Fruit fly (Drosophila melanogaster) whole organism, wandering third instar larva: ENCODE results near the gene CG8668.

Source experiments
- CG9705 ChIP-seq: fragments of 200-800 bp; sonication (Bioruptor generic); optimal IDR thresholded peaks from 2 replicates; lab custom pipeline; 2018; ENCODE audit warnings: missing biosample characterization, mild to moderate bottlenecking, missing genetic modification characterization
- CrebA ChIP-seq: fragments of 200-800 bp; sonication (Bioruptor generic); optimal IDR thresholded peaks from 2 replicates; lab custom pipeline; 2016; ENCODE audit warnings: missing biosample characterization, mild to moderate bottlenecking, missing genetic modification characterization, borderline replicate concordance
- Dfd ChIP-seq: fragments of >200 bp; optimal IDR thresholded peaks from 2 replicates; lab custom pipeline; 2017; ENCODE audit warnings: missing biosample characterization, missing genetic modification characterization
- Dif ChIP-seq: fragments of 200-275, 200-300 bp; sonication (Bioruptor generic); optimal IDR thresholded peaks from 2 replicates; lab custom pipeline; 2018; ENCODE audit warnings: missing biosample characterization, missing genetic modification characterization; ENCODE audit not compliant: partially characterized antibody
- GATAd ChIP-seq: sonication (Bioruptor generic); optimal IDR thresholded peaks from 2 replicates; lab custom pipeline; 2016; ENCODE audit warnings: missing biosample characterization, missing genetic modification characterization
- HLH106 ChIP-seq: fragments of 200-800 bp; optimal IDR thresholded peaks from 3 replicates; lab custom pipeline; 2019; ENCODE audit warnings: missing biosample characterization, mild to moderate bottlenecking, missing genetic modification characterization, moderate library complexity
- Hnf4 ChIP-seq: fragments of 200-800 bp; sonication (Bioruptor generic); optimal IDR thresholded peaks from 2 replicates; lab custom pipeline; 2016; ENCODE audit warnings: missing biosample characterization, mild to moderate bottlenecking, missing genetic modification characterization
- Hr78 ChIP-seq: fragments of >200 bp; optimal IDR thresholded peaks from 2 replicates; lab custom pipeline; 2017; ENCODE audit warnings: missing biosample characterization, missing genetic modification characterization
- Jra ChIP-seq: sonication (Bioruptor generic); optimal IDR thresholded peaks from 2 replicates; lab custom pipeline; 2016; ENCODE audit warnings: missing biosample characterization, missing genetic modification characterization
- Mio ChIP-seq: sonication (Bioruptor generic); optimal IDR thresholded peaks from 2 replicates; lab custom pipeline; 2016; ENCODE audit warnings: missing biosample characterization, missing genetic modification characterization
- Myc ChIP-seq: fragments of >200 bp; optimal IDR thresholded peaks from 2 replicates; lab custom pipeline; 2017
- OdsH ChIP-seq: fragments of 200-800 bp; sonication (Bioruptor generic); optimal IDR thresholded peaks from 2 replicates; lab custom pipeline; 2016; ENCODE audit warnings: missing biosample characterization, mild to moderate bottlenecking, missing genetic modification characterization
- Rel ChIP-seq, 2 experiments: fragments of 200-800 bp; sonication (Bioruptor generic) in 1 of 2; optimal IDR thresholded peaks; 2 replicates in 1 of 2; 3 replicates in 1 of 2; lab custom pipeline; 2016 to 2019; ENCODE audit warnings: mild to moderate bottlenecking in 2 of 2, missing biosample characterization in 2 of 2, missing genetic modification characterization in 2 of 2, moderate library complexity in 1 of 2
- Sp1 ChIP-seq: fragments of 200-800 bp; sonication (Bioruptor generic); optimal IDR thresholded peaks from 3 replicates; lab custom pipeline; 2019; ENCODE audit warnings: missing biosample characterization, mild to moderate bottlenecking, missing genetic modification characterization, moderate library complexity
- Vsx2 ChIP-seq: fragments of 200-300, 225-300 bp; sonication (Bioruptor generic); optimal IDR thresholded peaks from 2 replicates; lab custom pipeline; 2018; ENCODE audit warnings: missing biosample characterization, missing genetic modification characterization; ENCODE audit not compliant: partially characterized antibody
- br ChIP-seq: fragments of 200-800 bp; sonication (Bioruptor generic); optimal IDR thresholded peaks from 2 replicates; lab custom pipeline; 2016; ENCODE audit warnings: missing biosample characterization, missing genetic modification characterization
- dl ChIP-seq, 2 experiments: fragments of 175-275, 200-275 bp in 1 of 2; fragments of 200-275 bp in 1 of 2; sonication (Bioruptor generic); optimal IDR thresholded peaks; lab custom pipeline; 2018; ENCODE audit warnings: mild to moderate bottlenecking in 2 of 2, missing biosample characterization in 2 of 2, missing genetic modification characterization in 2 of 2, moderate library complexity in 2 of 2; ENCODE audit not compliant: partially characterized antibody in 2 of 2, insufficient read depth in 1 of 2
- dsf ChIP-seq: sonication (Bioruptor generic); optimal IDR thresholded peaks from 2 replicates; lab custom pipeline; 2016; ENCODE audit warnings: missing biosample characterization, missing genetic modification characterization, borderline replicate concordance
- fru ChIP-seq: fragments of 200-800 bp; sonication (Bioruptor generic); optimal IDR thresholded peaks from 3 replicates; lab custom pipeline; 2016; ENCODE audit warnings: missing biosample characterization, mild to moderate bottlenecking, missing genetic modification characterization
- jim ChIP-seq: fragments of 175-275, 200-325 bp; sonication (Bioruptor generic); optimal IDR thresholded peaks from 2 replicates; lab custom pipeline; 2016; ENCODE audit warnings: missing biosample characterization, mild to moderate bottlenecking, missing genetic modification characterization
- psq ChIP-seq: fragments of 200-800 bp; sonication (Bioruptor generic); optimal IDR thresholded peaks from 3 replicates; lab custom pipeline; 2017; ENCODE audit warnings: missing biosample characterization, mild to moderate bottlenecking, missing genetic modification characterization, moderate library complexity
- rgr ChIP-seq: fragments of 200-800 bp; sonication (Bioruptor generic); optimal IDR thresholded peaks from 3 replicates; lab custom pipeline; 2016; ENCODE audit warnings: missing biosample characterization, mild to moderate bottlenecking, missing genetic modification characterization
- sage ChIP-seq: fragments of 200-800 bp; sonication (Bioruptor generic); optimal IDR thresholded peaks from 2 replicates; lab custom pipeline; 2016; ENCODE audit warnings: missing biosample characterization, mild to moderate bottlenecking, missing genetic modification characterization
- sv ChIP-seq: fragments of 200-800 bp; sonication (Bioruptor generic); optimal IDR thresholded peaks from 3 replicates; lab custom pipeline; 2016; ENCODE audit warnings: missing biosample characterization, missing genetic modification characterization
- tai ChIP-seq: sonication (Bioruptor generic); optimal IDR thresholded peaks from 2 replicates; lab custom pipeline; 2016; ENCODE audit warnings: missing biosample characterization, missing genetic modification characterization
- usp ChIP-seq: fragments of >200 bp; optimal IDR thresholded peaks from 2 replicates; lab custom pipeline; 2017; ENCODE audit warnings: missing biosample characterization, missing genetic modification characterization
- woc ChIP-seq: sonication (Bioruptor generic); optimal IDR thresholded peaks from 2 replicates; lab custom pipeline; 2016; ENCODE audit warnings: missing biosample characterization, mild to moderate bottlenecking, missing genetic modification characterization

The CG8668 gene

dm6 chr2L:8168075-8168474 is 41.3 kb downstream of the CG8668 start:
- TF ChIP-seq Hr78 (GFP tag; lab: Kevin White, UChicago): no peak
- no peak for TF ChIP-seq woc (GFP tag; lab: Kevin White, UChicago)
- TF ChIP-seq Sp1 (GFP tag; lab: Kevin White, UChicago): no peak
- no peak for TF ChIP-seq CrebA (GFP tag; lab: Kevin White, UChicago)
- no peak for TF ChIP-seq br (GFP tag; lab: Kevin White, UChicago)
- TF ChIP-seq sv (GFP tag; lab: Kevin White, UChicago): no peak
- TF ChIP-seq Vsx2 (GFP tag; lab: Kevin White, UChicago): no peak
- TF ChIP-seq Jra (GFP tag; lab: Kevin White, UChicago): no peak
- no peak for TF ChIP-seq fru
- no peak for TF ChIP-seq Myc (lab: Kevin White, UChicago)
- TF ChIP-seq Rel (GFP tag; optimal IDR thresholded peaks at IDR 0.05; lab: Kevin White, UChicago): no peak
- TF ChIP-seq Rel (tag; optimal IDR thresholded peaks at IDR 0.05; lab: Kevin White, UChicago): no peak
- TF ChIP-seq rgr (GFP tag; lab: Kevin White, UChicago): no peak
- TF ChIP-seq OdsH (GFP tag; lab: Kevin White, UChicago): no peak
- no peak for TF ChIP-seq psq
- TF ChIP-seq Hnf4 (GFP tag; lab: Kevin White, UChicago): no peak
- TF ChIP-seq sage (GFP tag; lab: Kevin White, UChicago): no peak
- TF ChIP-seq Dfd (GFP tag; lab: Kevin White, UChicago): no peak
- TF ChIP-seq Mio (GFP tag; lab: Kevin White, UChicago): no peak
- TF ChIP-seq usp: no peak

- no peak for TF ChIP-seq Dif (GFP tag; lab: Kevin White, UChicago)
- TF ChIP-seq rgr (GFP tag; lab: Kevin White, UChicago): no peak
- TF ChIP-seq Dfd (GFP tag; lab: Kevin White, UChicago): no peak
- TF ChIP-seq Hr78 (GFP tag; lab: Kevin White, UChicago): no peak
- no peak for TF ChIP-seq GATAd (GFP tag; lab: Kevin White, UChicago)
- no peak for TF ChIP-seq Hnf4 (GFP tag; lab: Kevin White, UChicago)
Measured at dm6 chr2L:8170600-8171182, 43.9 kb downstream of the CG8668 start.

- TF ChIP-seq Sp1 (GFP tag; lab: Kevin White, UChicago) (no peak), usp (no peak), CrebA (GFP tag; lab: Kevin White, UChicago) (no peak), tai (GFP tag; lab: Kevin White, UChicago) (no peak), HLH106 (tag; lab: Kevin White, UChicago) (no peak), dsf (GFP tag; lab: Kevin White, UChicago) (no peak), Dfd (GFP tag; lab: Kevin White, UChicago) (no peak), rgr (GFP tag; lab: Kevin White, UChicago) (no peak), GATAd (GFP tag; lab: Kevin White, UChicago) (no peak), Hnf4 (GFP tag; lab: Kevin White, UChicago) (no peak), dl (GFP tag; optimal IDR thresholded peaks at IDR 0.05; lab: Kevin White, UChicago; ENCODE audit: insufficient read depth in 1 of 2, partially characterized antibody in 2 of 2) (no peak), CG9705 (no peak), jim (GFP tag; lab: Kevin White, UChicago) (no peak)
Measured at dm6 chr2L:8171544-8171943, 44.7 kb downstream of the CG8668 start.
